Fruit fly (Drosophila melanogaster) whole organism, wandering third instar larva: ENCODE data around the gene CAHbeta.
A peak's percentile ranks its signal among the peaks of the same experiment; 100 is the strongest.

Experiments used
- CG32264 ChIP-seq: fragments of 200-800 bp; sonication (Bioruptor generic); optimal IDR thresholded peaks from 2 replicates; lab custom pipeline; 2016; ENCODE audit warnings: missing biosample characterization, missing genetic modification characterization
- CG9705 ChIP-seq: fragments of 200-800 bp; sonication (Bioruptor generic); optimal IDR thresholded peaks from 2 replicates; lab custom pipeline; 2018; ENCODE audit warnings: missing biosample characterization, mild to moderate bottlenecking, missing genetic modification characterization
- Dfd ChIP-seq: fragments of >200 bp; optimal IDR thresholded peaks from 2 replicates; lab custom pipeline; 2017; ENCODE audit warnings: missing biosample characterization, missing genetic modification characterization
- Dif ChIP-seq: fragments of 200-275, 200-300 bp; sonication (Bioruptor generic); optimal IDR thresholded peaks from 2 replicates; lab custom pipeline; 2018; ENCODE audit warnings: missing biosample characterization, missing genetic modification characterization; ENCODE audit not compliant: partially characterized antibody
- HLH106 ChIP-seq: fragments of 200-800 bp; optimal IDR thresholded peaks from 3 replicates; lab custom pipeline; 2019; ENCODE audit warnings: missing biosample characterization, mild to moderate bottlenecking, missing genetic modification characterization, moderate library complexity
- Hnf4 ChIP-seq: fragments of 200-800 bp; sonication (Bioruptor generic); optimal IDR thresholded peaks from 2 replicates; lab custom pipeline; 2016; ENCODE audit warnings: missing biosample characterization, mild to moderate bottlenecking, missing genetic modification characterization
- Hr83 ChIP-seq: fragments of 200-300 bp; sonication (Bioruptor generic); optimal IDR thresholded peaks from 2 replicates; lab custom pipeline; 2016; ENCODE audit warnings: missing biosample characterization, mild to moderate bottlenecking, missing genetic modification characterization, moderate library complexity; ENCODE audit not compliant: poor library complexity, severe bottlenecking
- Jra ChIP-seq: sonication (Bioruptor generic); optimal IDR thresholded peaks from 2 replicates; lab custom pipeline; 2016; ENCODE audit warnings: missing biosample characterization, missing genetic modification characterization
- Mio ChIP-seq: sonication (Bioruptor generic); optimal IDR thresholded peaks from 2 replicates; lab custom pipeline; 2016; ENCODE audit warnings: missing biosample characterization, missing genetic modification characterization
- Myc ChIP-seq: fragments of >200 bp; optimal IDR thresholded peaks from 2 replicates; lab custom pipeline; 2017
- N ChIP-seq: fragments of >200 bp; optimal IDR thresholded peaks from 2 replicates; lab custom pipeline; 2018; ENCODE audit warnings: missing biosample characterization, missing external identifiers, missing genetic modification characterization
- OdsH ChIP-seq: fragments of 200-800 bp; sonication (Bioruptor generic); optimal IDR thresholded peaks from 2 replicates; lab custom pipeline; 2016; ENCODE audit warnings: missing biosample characterization, mild to moderate bottlenecking, missing genetic modification characterization
- Rel ChIP-seq, 2 experiments: fragments of 200-800 bp; sonication (Bioruptor generic) in 1 of 2; optimal IDR thresholded peaks; 2 replicates in 1 of 2; 3 replicates in 1 of 2; lab custom pipeline; 2016 to 2019; ENCODE audit warnings: mild to moderate bottlenecking in 2 of 2, missing biosample characterization in 2 of 2, missing genetic modification characterization in 2 of 2, moderate library complexity in 1 of 2
- Sp1 ChIP-seq: fragments of 200-800 bp; sonication (Bioruptor generic); optimal IDR thresholded peaks from 3 replicates; lab custom pipeline; 2019; ENCODE audit warnings: missing biosample characterization, mild to moderate bottlenecking, missing genetic modification characterization, moderate library complexity
- Vsx2 ChIP-seq: fragments of 200-300, 225-300 bp; sonication (Bioruptor generic); optimal IDR thresholded peaks from 2 replicates; lab custom pipeline; 2018; ENCODE audit warnings: missing biosample characterization, missing genetic modification characterization; ENCODE audit not compliant: partially characterized antibody
- brk ChIP-seq: fragments of 200-800 bp; sonication (Bioruptor generic); optimal IDR thresholded peaks from 2 replicates; lab custom pipeline; 2016; ENCODE audit warnings: missing biosample characterization, mild to moderate bottlenecking, missing genetic modification characterization
- dl ChIP-seq, 2 experiments: fragments of 175-275, 200-275 bp in 1 of 2; fragments of 200-275 bp in 1 of 2; sonication (Bioruptor generic); optimal IDR thresholded peaks; lab custom pipeline; 2018; ENCODE audit warnings: mild to moderate bottlenecking in 2 of 2, missing biosample characterization in 2 of 2, missing genetic modification characterization in 2 of 2, moderate library complexity in 2 of 2; ENCODE audit not compliant: partially characterized antibody in 2 of 2, insufficient read depth in 1 of 2
- dmrt93B ChIP-seq: fragments of 200-800 bp; sonication (Bioruptor generic); optimal IDR thresholded peaks from 2 replicates; lab custom pipeline; 2018; ENCODE audit warnings: missing biosample characterization, mild to moderate bottlenecking, missing genetic modification characterization
- dsf ChIP-seq: sonication (Bioruptor generic); optimal IDR thresholded peaks from 2 replicates; lab custom pipeline; 2016; ENCODE audit warnings: missing biosample characterization, missing genetic modification characterization, borderline replicate concordance
- ey ChIP-seq: fragments of 200-800 bp; sonication (Bioruptor generic); optimal IDR thresholded peaks from 2 replicates; lab custom pipeline; 2016; ENCODE audit warnings: missing biosample characterization, missing genetic modification characterization
- foxo ChIP-seq, 2 experiments: fragments of 200-800 bp; sonication (Bioruptor generic); optimal IDR thresholded peaks; 2 replicates in 1 of 2; 3 replicates in 1 of 2; lab custom pipeline; 2016 to 2017; ENCODE audit warnings: missing biosample characterization in 2 of 2, missing genetic modification characterization in 2 of 2
- fru ChIP-seq: fragments of 200-800 bp; sonication (Bioruptor generic); optimal IDR thresholded peaks from 3 replicates; lab custom pipeline; 2016; ENCODE audit warnings: missing biosample characterization, mild to moderate bottlenecking, missing genetic modification characterization
- h ChIP-seq: fragments of 200-800 bp; sonication (Bioruptor generic); optimal IDR thresholded peaks from 3 replicates; lab custom pipeline; 2016; ENCODE audit warnings: missing biosample characterization, mild to moderate bottlenecking, missing genetic modification characterization
- jim ChIP-seq: fragments of 175-275, 200-325 bp; sonication (Bioruptor generic); optimal IDR thresholded peaks from 2 replicates; lab custom pipeline; 2016; ENCODE audit warnings: missing biosample characterization, mild to moderate bottlenecking, missing genetic modification characterization
- lola ChIP-seq: fragments of >200 bp; optimal IDR thresholded peaks from 2 replicates; lab custom pipeline; 2017; ENCODE audit warnings: missing biosample characterization, missing genetic modification characterization
- psq ChIP-seq: fragments of 200-800 bp; sonication (Bioruptor generic); optimal IDR thresholded peaks from 3 replicates; lab custom pipeline; 2017; ENCODE audit warnings: missing biosample characterization, mild to moderate bottlenecking, missing genetic modification characterization, moderate library complexity
- rgr ChIP-seq: fragments of 200-800 bp; sonication (Bioruptor generic); optimal IDR thresholded peaks from 3 replicates; lab custom pipeline; 2016; ENCODE audit warnings: missing biosample characterization, mild to moderate bottlenecking, missing genetic modification characterization
- sv ChIP-seq: fragments of 200-800 bp; sonication (Bioruptor generic); optimal IDR thresholded peaks from 3 replicates; lab custom pipeline; 2016; ENCODE audit warnings: missing biosample characterization, missing genetic modification characterization
- tai ChIP-seq: sonication (Bioruptor generic); optimal IDR thresholded peaks from 2 replicates; lab custom pipeline; 2016; ENCODE audit warnings: missing biosample characterization, missing genetic modification characterization
- woc ChIP-seq: sonication (Bioruptor generic); optimal IDR thresholded peaks from 2 replicates; lab custom pipeline; 2016; ENCODE audit warnings: missing biosample characterization, mild to moderate bottlenecking, missing genetic modification characterization

The CAHbeta gene

DNA sequence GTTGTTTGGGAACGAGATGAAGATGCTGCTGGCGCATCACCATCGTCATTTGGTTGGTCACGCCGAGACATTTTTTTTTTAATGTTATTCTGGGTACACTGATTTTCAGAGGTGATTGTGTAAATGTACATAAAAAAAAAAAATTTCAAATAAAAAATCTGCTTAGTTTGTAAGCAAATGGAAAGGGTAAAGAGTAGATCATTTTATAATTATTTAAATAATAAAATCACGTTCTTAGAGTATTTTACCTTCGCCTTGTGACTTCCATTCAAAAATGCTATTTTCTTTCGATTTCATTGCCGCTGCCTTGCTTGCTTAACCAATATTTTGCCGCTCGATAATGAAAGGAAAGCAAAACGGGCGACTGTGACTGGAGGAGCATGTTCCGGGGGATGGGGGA, 1.9 kb upstream of the CAHbeta start (continued):
- TF ChIP-seq Dif (no peak), lola (GFP tag; lab: Kevin White, UChicago) (no peak), dmrt93B (GFP tag; lab: Kevin White, UChicago) (peak; percentile 40), foxo (GFP tag; optimal IDR thresholded peaks at IDR 0.05; lab: Kevin White, UChicago) (peak in 1 of 2 experiments; percentile 69), dsf (GFP tag; lab: Kevin White, UChicago) (no peak), Vsx2 (GFP tag; lab: Kevin White, UChicago) (no peak), Mio (no peak), Hnf4 (GFP tag; lab: Kevin White, UChicago) (peak; percentile 18)

DNA sequence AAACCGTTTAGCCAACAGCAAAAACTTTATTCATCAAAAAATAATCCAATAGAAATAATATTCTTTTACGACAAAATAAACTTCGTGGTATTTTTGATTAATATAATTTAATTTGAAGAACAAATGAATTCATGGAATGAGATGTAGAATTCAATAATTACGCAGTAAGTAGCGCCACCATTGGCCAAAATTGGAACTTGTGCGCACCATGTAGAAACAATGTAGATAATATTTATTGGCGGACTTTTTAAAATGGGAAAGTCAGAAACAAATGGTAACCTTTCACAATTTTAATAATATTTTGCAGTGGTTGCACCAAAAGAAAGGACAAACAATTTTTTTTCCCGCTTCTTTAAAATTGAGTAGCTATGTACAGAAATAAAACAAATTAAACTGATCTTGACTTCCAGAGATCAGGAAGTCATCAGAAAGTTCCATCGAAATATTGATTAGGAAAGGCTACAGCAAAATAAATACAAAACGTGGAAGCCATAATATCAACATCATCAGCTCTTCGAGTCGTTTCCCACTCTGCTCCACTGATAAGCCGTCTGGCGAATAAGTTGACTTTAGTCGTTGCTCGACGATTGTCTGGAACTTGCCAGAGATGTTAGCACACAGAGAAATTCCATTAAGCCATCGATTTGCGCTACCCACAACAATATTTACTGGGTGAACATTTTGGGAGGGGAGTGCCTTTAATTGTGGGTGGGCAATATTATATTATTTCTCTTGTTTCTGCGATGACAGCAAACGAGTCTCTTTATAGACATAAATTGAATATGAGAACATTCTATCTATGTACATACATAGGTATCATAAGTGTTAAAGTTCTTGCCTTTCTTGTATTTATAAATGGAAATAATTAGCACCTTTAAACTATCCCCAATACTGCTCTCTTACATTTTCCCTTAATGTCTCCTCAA, 547 bp upstream of the CAHbeta start:
- TF ChIP-seq foxo (GFP tag; optimal IDR thresholded peaks at IDR 0.05; lab: Kevin White, UChicago) (peak in 1 of 2 experiments; percentile 7), CG9705 (GFP tag; lab: Kevin White, UChicago) (no peak), fru (peak; percentile 23), h (GFP tag; lab: Kevin White, UChicago) (peak; percentile 13), brk (GFP tag; lab: Kevin White, UChicago) (peak; percentile 13), Hnf4 (GFP tag; lab: Kevin White, UChicago) (no peak)

DNA sequence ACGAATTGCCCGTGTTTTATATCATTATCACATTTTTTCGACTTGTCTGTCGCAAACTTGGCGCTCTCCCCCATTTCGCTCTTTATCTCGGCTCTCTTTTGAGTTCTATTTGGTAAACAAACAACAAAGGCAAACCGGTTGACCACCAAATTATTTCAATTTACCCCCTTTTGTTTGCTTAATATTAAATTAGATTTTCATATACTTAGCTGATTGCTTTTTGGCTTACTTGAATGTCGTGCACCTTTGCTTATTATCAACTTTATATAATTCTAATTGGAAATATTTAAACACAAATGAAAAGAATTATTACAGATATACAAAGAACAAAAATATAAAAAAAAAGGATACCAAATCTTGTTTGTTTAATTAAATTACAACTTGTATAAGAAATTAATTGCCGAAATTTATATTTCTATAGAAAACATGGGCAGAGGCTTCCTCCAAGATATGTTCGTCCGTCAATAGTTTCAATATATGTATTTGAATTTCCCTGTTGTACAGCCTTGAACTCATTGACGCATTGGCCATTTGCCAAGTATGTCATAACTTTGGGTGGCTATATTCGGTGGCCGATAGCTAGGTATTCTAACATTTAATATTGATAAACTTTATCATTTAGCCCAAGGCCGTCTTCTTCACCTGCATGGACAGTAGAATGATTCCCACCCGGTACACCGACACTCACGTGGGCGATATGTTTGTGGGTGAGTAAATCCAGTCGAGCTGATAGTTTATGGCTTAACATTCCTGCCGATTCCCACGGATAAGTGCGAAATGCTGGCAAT, 743 bp downstream of the CAHbeta start:
- TF ChIP-seq Dif (peak; percentile 30), N (GFP tag; lab: Kevin White, UChicago) (no peak), ey (no peak), dmrt93B (GFP tag; lab: Kevin White, UChicago) (no peak)
- TF ChIP-seq, all 38 proteins: peak for 1

DNA sequence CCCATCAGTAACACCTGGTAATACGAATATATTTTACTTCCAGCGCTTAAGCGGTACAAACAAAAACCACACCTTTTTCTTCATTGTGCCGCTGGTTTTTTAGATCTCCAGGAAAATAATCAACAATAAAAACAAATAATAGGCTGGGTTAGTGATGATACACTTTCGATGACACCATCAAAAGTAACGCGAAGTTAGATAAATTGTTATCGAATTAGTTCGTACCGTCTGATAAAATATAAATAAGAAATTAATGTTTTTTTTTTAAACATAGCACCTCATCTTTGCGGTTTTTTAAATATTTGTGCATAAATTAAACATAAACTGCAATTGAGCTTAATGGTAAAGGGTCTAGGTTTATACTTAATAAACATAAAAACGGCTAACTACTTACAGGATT, 3.5 kb downstream of the CAHbeta start, which contains the start of gene RagA-B:
TSS of gene RagA-B (minus strand) at position 175 of the 400 bp plus-strand sequence.
- no peak for TF ChIP-seq tai (GFP tag; lab: Kevin White, UChicago)
- TF ChIP-seq foxo (GFP tag; optimal IDR thresholded peaks at IDR 0.05; lab: Kevin White, UChicago), result no peak
- TF ChIP-seq N (GFP tag; lab: Kevin White, UChicago), result no peak
- TF ChIP-seq dsf (GFP tag; lab: Kevin White, UChicago), result no peak

DNA sequence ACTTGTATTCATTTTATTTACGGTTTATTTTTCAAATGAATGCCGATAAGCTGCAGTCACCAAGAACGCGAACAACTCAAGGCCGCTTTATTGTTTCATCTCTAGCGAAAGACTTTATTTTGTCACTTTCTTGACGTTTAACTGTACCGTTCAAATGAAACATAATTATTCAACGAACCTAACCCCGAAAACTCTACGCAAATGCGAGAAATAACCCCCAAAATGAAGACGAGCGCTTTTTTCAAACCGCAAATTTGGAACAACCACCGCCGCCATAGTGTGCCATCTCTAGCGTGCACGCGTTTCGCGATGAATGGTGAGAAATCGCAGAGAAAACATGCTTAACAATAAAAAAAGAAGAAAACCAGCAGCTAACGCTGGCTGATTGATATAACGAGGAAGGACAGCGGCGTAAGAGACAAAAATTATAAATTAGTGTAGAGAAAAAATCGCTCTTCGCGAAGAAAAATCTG, 4.0 kb downstream of the CAHbeta start, which contains the start of gene CG11970:
TSS of gene CG11970 (plus strand) at position 117 of the 473 bp plus-strand sequence.
- peak; percentile 37 for TF ChIP-seq ey
- TF ChIP-seq CG9705 (GFP tag; lab: Kevin White, UChicago), result peak; percentile 62
- no peak for TF ChIP-seq dl (GFP tag; optimal IDR thresholded peaks at IDR 0.05; lab: Kevin White, UChicago; ENCODE audit: insufficient read depth in 1 of 2, partially characterized antibody in 2 of 2)
- TF ChIP-seq jim (GFP tag; lab: Kevin White, UChicago), result no peak
- no peak for TF ChIP-seq sv (GFP tag; lab: Kevin White, UChicago)
- peak; percentile 26 for TF ChIP-seq psq
- peak; percentile 42 for TF ChIP-seq Sp1 (GFP tag; lab: Kevin White, UChicago)
- TF ChIP-seq rgr (GFP tag; lab: Kevin White, UChicago), result peak; percentile 42
- TF ChIP-seq HLH106 (tag; lab: Kevin White, UChicago), result peak; percentile 71
- peak; percentile 25 for TF ChIP-seq Hr83
- no peak for TF ChIP-seq CG32264
- peak; percentile 51 for TF ChIP-seq woc (GFP tag; lab: Kevin White, UChicago)
- TF ChIP-seq Myc, result peak; percentile 23
- no peak for TF ChIP-seq Dfd (GFP tag; lab: Kevin White, UChicago)
- TF ChIP-seq Jra (GFP tag; lab: Kevin White, UChicago), result peak; percentile 31
- no peak for TF ChIP-seq lola (GFP tag; lab: Kevin White, UChicago)
- no peak for TF ChIP-seq tai (GFP tag; lab: Kevin White, UChicago)
- peak in 1 of 2 experiments; percentile 48 for TF ChIP-seq foxo (GFP tag; optimal IDR thresholded peaks at IDR 0.05; lab: Kevin White, UChicago)
- TF ChIP-seq Rel (GFP tag; optimal IDR thresholded peaks at IDR 0.05; lab: Kevin White, UChicago), result no peak
- TF ChIP-seq Rel (tag; optimal IDR thresholded peaks at IDR 0.05; lab: Kevin White, UChicago), result peak; percentile 15
- TF ChIP-seq fru, result peak; percentile 44
- peak; percentile 24 for TF ChIP-seq OdsH (GFP tag; lab: Kevin White, UChicago)
